Worm (Caenorhabditis elegans): Measurements from ENCODE around the gene his-6.
"Not testable (repeated sequence)": the region's sequence is repeated elsewhere in the genome, so short reads cannot be mapped to it uniquely, and the experiment has no call there.

Gene his-6

DNA sequence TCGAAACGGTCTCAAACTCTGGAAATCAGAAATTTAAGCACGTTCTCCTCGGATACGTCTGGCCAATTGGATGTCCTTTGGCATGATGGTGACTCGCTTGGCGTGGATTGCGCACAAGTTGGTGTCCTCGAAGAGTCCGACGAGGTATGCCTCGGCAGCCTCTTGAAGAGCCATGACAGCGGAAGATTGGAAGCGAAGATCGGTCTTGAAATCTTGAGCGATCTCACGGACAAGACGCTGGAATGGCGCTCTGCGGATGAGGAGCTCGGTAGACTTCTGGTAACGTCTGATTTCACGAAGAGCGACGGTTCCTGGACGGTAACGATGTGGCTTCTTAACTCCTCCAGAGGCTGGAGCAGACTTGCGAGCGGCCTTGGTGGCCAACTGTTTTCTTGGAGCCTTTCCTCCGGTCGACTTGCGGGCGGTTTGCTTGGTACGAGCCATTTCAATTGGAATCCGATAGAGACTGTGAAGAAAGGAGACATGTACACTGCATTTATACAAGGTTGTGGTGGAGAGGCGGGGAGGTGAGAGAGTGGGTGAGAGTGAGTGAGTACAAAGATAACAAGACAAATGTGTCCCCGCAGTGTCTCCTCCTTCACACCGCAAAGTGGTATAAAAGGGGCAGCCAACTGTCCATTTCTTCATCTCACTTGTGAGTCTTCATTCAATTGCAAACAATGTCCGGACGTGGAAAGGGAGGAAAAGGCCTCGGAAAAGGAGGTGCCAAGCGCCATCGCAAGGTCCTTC is at the start of gene his-6, which contains the start of gene his-5:
TSS of gene his-6 (minus strand) at position 444 of the 750 bp plus-strand sequence.
TSS of gene his-5 (plus strand) at position 681 of the 750 bp plus-strand sequence.
- peak; percentile 61 for TF ChIP-seq unc-3 (GFP tag; conservative IDR thresholded peaks at IDR 0.05)
- TF ChIP-seq unc-3 (tag; optimal IDR thresholded peaks at IDR 0.05) = not testable (repeated sequence)
- peak; percentile 51 for TF ChIP-seq ref-2 (tag; optimal IDR thresholded peaks at IDR 0.05)
- TF ChIP-seq ceh-31 (tag; optimal IDR thresholded peaks at IDR 0.05) = peak; percentile 52
- TF ChIP-seq sox-2 (GFP tag; IDR thresholded peaks at IDR 0.05) = peak; percentile 30

DNA sequence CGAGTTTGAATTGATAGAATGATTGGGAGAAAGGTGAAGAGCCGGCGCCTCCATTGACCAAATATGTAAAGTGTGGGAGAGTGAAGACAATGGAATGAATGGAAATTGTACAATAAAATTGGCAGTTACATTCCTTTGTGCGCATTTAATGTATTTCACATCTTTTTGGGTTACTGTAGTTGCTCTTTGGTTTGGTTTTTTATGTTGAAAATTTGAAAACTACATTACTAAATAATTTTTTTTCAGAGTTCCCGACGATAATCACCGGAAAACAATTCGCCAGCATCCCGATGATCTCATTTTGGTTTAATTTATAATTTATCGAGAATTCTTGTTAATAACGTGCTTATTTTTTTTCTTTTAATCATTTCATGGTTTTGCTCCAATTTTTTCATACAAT is 46.2 kb upstream of the his-6 start, which contains the start of gene C10B5.1:
TSS of gene C10B5.1 (plus strand) at position 301 of the 400 bp plus-strand sequence.
- TF ChIP-seq K09A11.1 (tag; optimal IDR thresholded peaks at IDR 0.05; ENCODE audit: insufficient read depth) (no peak), ceh-22 (tag; optimal IDR thresholded peaks at IDR 0.05) (no peak), ceh-14 (tag; optimal IDR thresholded peaks at IDR 0.05) (no peak), T23F11.4 (GFP tag; optimal IDR thresholded peaks at IDR 0.05) (no peak), C38D4.7 (GFP tag; optimal IDR thresholded peaks at IDR 0.05) (no peak), ceh-2 (tag; optimal IDR thresholded peaks at IDR 0.05) (no peak), ceh-9 (tag; optimal IDR thresholded peaks at IDR 0.05) (no peak), ceh-31 (tag; optimal IDR thresholded peaks at IDR 0.05) (no peak), mec-3 (tag; optimal IDR thresholded peaks at IDR 0.05; ENCODE audit: borderline replicate concordance) (no peak), unc-42 (tag; optimal IDR thresholded peaks at IDR 0.05) (no peak), madf-2 (tag; optimal IDR thresholded peaks at IDR 0.05) (no peak), C08G9.2 (tag; optimal IDR thresholded peaks at IDR 0.05) (no peak)

DNA sequence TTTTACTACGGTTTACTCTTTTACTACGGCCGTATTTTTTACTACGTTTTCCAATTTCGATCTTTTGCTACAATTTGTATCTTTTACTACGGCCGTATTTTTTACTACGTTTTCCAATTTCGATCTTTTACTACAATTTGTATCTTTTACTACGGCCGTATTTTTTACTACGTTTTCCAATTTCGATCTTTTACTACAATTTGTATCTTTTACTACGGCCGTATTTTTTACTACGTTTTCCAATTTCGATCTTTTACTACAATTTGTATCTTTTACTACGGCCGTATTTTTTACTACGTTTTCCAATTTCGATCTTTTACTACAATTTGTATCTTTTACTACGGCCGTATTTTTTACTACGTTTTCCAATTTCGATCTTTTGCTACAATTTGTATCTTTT is 40.0 kb upstream of the his-6 start, which contains the start of gene F25G6.1:
TSS of gene F25G6.1 (plus strand) at position 301 of the 400 bp plus-strand sequence.
- not testable (repeated sequence) for TF ChIP-seq eyg-1 (tag; optimal IDR thresholded peaks at IDR 0.05); ceh-9 (tag; optimal IDR thresholded peaks at IDR 0.05); dmd-4 (tag; optimal IDR thresholded peaks at IDR 0.05; ENCODE audit: borderline replicate concordance)

DNA sequence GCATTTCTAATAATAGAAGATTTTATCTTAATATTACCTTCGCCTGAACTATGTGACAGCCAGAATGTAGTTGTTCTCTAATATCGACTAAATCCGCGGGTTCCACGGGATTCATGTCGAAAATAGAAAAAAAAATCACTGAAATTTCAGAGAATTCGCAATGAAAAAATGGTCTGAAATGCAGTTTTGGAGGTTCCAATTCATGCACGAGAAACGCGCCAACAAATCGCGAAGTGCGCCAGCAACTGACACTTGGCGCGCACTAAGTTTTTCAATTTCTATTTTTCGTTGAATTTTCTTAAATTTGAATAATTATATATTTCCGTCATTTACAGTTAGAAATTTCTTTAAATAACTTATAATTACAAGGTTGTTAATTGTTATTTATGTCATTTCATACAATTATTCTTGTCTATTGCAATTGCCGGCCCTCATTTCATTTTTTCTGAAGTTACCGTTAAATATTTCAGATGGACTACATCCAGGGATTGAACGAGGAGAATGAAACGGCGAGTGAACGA is 35.1 kb upstream of the his-6 start, which contains the start of the genes F25G6.9 and symk-1:
TSS of gene F25G6.9 (minus strand) at position 160 of the 521 bp plus-strand sequence.
TSS of gene symk-1 (plus strand) at position 471 of the 521 bp plus-strand sequence.
- TF ChIP-seq nfya-1 (tag; optimal IDR thresholded peaks at IDR 0.05) (peak; percentile 40), odd-2 (tag; optimal IDR thresholded peaks at IDR 0.05) (no peak), ceh-14 (tag; optimal IDR thresholded peaks at IDR 0.05) (peak; percentile 12)

DNA sequence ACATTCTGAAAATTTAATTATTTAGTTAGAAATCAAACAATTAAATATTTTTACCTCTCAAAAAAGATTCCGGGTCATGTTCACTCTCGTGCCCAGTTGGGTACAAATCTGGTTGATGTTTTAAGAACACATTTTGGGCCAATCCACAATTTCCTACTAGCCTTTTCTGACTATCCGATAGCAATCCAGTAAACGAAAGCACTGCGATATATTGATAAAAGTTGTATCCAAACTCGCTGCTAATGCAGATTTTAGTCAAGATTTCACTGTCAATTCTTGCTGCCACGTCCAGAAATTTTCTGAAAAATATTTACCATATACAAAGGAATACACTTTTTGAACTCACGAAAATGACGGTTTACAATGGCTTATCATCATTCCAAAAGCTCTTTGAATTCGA is 34.4 kb upstream of the his-6 start:
- TF ChIP-seq hlh-8 (tag; optimal IDR thresholded peaks at IDR 0.05) = no peak
- no peak for TF ChIP-seq pha-2 (tag; optimal IDR thresholded peaks at IDR 0.05)

DNA sequence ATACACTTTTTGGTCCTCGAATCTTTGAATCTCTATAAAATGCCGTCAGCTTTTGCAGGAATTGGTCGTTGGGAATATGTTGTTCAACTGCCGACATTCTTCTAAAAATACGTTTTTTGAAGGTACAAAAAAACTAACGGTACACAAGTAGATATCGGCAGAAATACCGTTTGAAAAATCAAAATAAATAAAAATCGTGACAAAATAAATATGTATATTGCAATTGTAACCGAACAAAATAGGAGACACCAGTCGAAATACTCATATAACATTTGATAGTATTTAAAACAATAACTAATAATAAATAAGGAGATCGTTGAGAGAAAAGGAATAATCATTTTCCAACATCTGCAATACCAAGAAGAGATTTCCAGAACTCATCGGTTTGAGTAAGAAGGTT is 30.3 kb upstream of the his-6 start, which contains the start of gene F25G6.8:
TSS of gene F25G6.8 (minus strand) at position 101 of the 400 bp plus-strand sequence.
- TF ChIP-seq ttx-3 (tag; optimal IDR thresholded peaks at IDR 0.05) (no peak), elt-4 (tag; optimal IDR thresholded peaks at IDR 0.05) (no peak), dve-1 (tag; optimal IDR thresholded peaks at IDR 0.05) (no peak), nhr-11 (tag; optimal IDR thresholded peaks at IDR 0.05) (no peak), hlh-6 (tag; optimal IDR thresholded peaks at IDR 0.05) (no peak), ama-1 (optimal IDR thresholded peaks at IDR 0.05) (no peak), ceh-22 (tag; optimal IDR thresholded peaks at IDR 0.05) (no peak), ceh-14 (tag; optimal IDR thresholded peaks at IDR 0.05) (no peak), lin-11 (tag; optimal IDR thresholded peaks at IDR 0.05) (no peak)
